Worm (Caenorhabditis elegans) whole organism, late embryonic: ENCODE measurements around the gene F19B2.7.

Source experiments
- C08G9.2 ChIP-seq: sonication (generic microtip); optimal IDR thresholded peaks from 2 replicates; lab custom pipeline; 2016; ENCODE audit warnings: mild to moderate bottlenecking, missing genetic modification characterization, moderate library complexity, missing compliant biosample characterization
- C38D4.7 ChIP-seq: fragments of 200-800 bp; sonication (Bioruptor generic); optimal IDR thresholded peaks from 2 replicates; lab custom pipeline; 2018; ENCODE audit warnings: mild to moderate bottlenecking, missing genetic modification characterization, moderate library complexity, missing compliant biosample characterization
- K02D7.2 ChIP-seq: sonication (generic microtip); optimal IDR thresholded peaks from 2 replicates; lab custom pipeline; 2017; ENCODE audit warnings: mild to moderate bottlenecking, missing genetic modification characterization, missing compliant biosample characterization
- K09A11.1 ChIP-seq: sonication (generic microtip); optimal IDR thresholded peaks from 2 replicates; lab custom pipeline; 2017; ENCODE audit warnings: antibody characterized with exemption, mild to moderate bottlenecking, missing genetic modification characterization, missing compliant biosample characterization; ENCODE audit not compliant: insufficient read depth
- ceh-14 ChIP-seq: sonication (generic microtip); optimal IDR thresholded peaks from 2 replicates; lab custom pipeline; 2016; ENCODE audit warnings: missing genotype, missing genetic modification characterization, missing compliant biosample characterization
- ceh-34 ChIP-seq: sonication (generic microtip); optimal IDR thresholded peaks from 2 replicates; lab custom pipeline; 2016; ENCODE audit warnings: mild to moderate bottlenecking, missing genetic modification characterization, missing compliant biosample characterization
- ceh-45 ChIP-seq: fragments of 200-800 bp; sonication (Bioruptor generic); IDR thresholded peaks from 2 replicates; pipeline ENCODE4 v1.3.6; 2022; ENCODE audit warnings: missing genetic modification reagents, missing genetic modification characterization, missing compliant biosample characterization
- ceh-6 ChIP-seq: fragments of 200-800 bp; sonication (Bioruptor generic); optimal IDR thresholded peaks from 2 replicates; lab custom pipeline; 2018; ENCODE audit warnings: mild to moderate bottlenecking, missing genetic modification characterization, missing compliant biosample characterization
- ceh-9 ChIP-seq: sonication (generic microtip); optimal IDR thresholded peaks from 2 replicates; lab custom pipeline; 2016; ENCODE audit warnings: mild to moderate bottlenecking, missing genetic modification characterization, inconsistent platforms, missing compliant biosample characterization
- che-1 ChIP-seq: sonication (generic microtip); optimal IDR thresholded peaks from 2 replicates; lab custom pipeline; 2016; ENCODE audit warnings: mild to moderate bottlenecking, missing genetic modification characterization, missing compliant biosample characterization
- elt-2 ChIP-seq: sonication (generic microtip); optimal IDR thresholded peaks from 2 replicates; lab custom pipeline; 2016; ENCODE audit warnings: missing genetic modification reagents, missing genetic modification characterization, missing compliant biosample characterization
- fax-1 ChIP-seq: sonication (generic microtip); optimal IDR thresholded peaks from 2 replicates; lab custom pipeline; 2016; ENCODE audit warnings: missing genotype, missing genetic modification characterization, missing compliant biosample characterization
- gmeb-2 ChIP-seq: sonication (generic microtip); optimal IDR thresholded peaks from 2 replicates; lab custom pipeline; 2016; ENCODE audit warnings: missing genetic modification characterization, inconsistent platforms, missing compliant biosample characterization
- hlh-15 ChIP-seq: sonication (generic microtip); optimal IDR thresholded peaks from 2 replicates; lab custom pipeline; 2016; ENCODE audit warnings: missing genetic modification characterization, missing compliant biosample characterization
- lim-6 ChIP-seq: sonication (generic microtip); optimal IDR thresholded peaks from 2 replicates; lab custom pipeline; 2016; ENCODE audit warnings: missing genetic modification characterization, missing compliant biosample characterization
- mec-3 ChIP-seq: sonication (generic microtip); optimal IDR thresholded peaks from 2 replicates; lab custom pipeline; 2016; ENCODE audit warnings: borderline replicate concordance, missing genetic modification characterization, missing compliant biosample characterization
- nfya-1 ChIP-seq: sonication (generic microtip); optimal IDR thresholded peaks from 2 replicates; lab custom pipeline; 2017; ENCODE audit warnings: missing genetic modification characterization, mild to moderate bottlenecking, missing compliant biosample characterization, antibody characterized with exemption, moderate library complexity
- nhr-11 ChIP-seq: fragments of 150-350 bp; optimal IDR thresholded peaks from 2 replicates; lab custom pipeline; 2014; ENCODE audit warnings: missing biosample characterization, missing genetic modification characterization
- nhr-232 ChIP-seq: sonication (generic microtip); optimal IDR thresholded peaks from 2 replicates; lab custom pipeline; 2016; ENCODE audit warnings: missing genetic modification characterization, missing compliant biosample characterization
- npax-4 ChIP-seq: sonication (generic microtip); optimal IDR thresholded peaks from 2 replicates; lab custom pipeline; 2016; ENCODE audit warnings: missing genetic modification characterization, missing compliant biosample characterization
- pag-3 ChIP-seq: sonication (generic microtip); optimal IDR thresholded peaks from 2 replicates; lab custom pipeline; 2016; ENCODE audit warnings: missing compliant biosample characterization, missing genetic modification characterization, borderline replicate concordance
- pha-2 ChIP-seq: sonication (generic microtip); optimal IDR thresholded peaks from 2 replicates; lab custom pipeline; 2017; ENCODE audit warnings: mild to moderate bottlenecking, missing genetic modification characterization, missing compliant biosample characterization
- pha-4 ChIP-seq: fragments of 150-350 bp; optimal IDR thresholded peaks from 2 replicates; lab custom pipeline; 2018; ENCODE audit warnings: missing biosample characterization, missing genetic modification reagents, missing genetic modification characterization
- pqm-1 ChIP-seq: sonication (generic microtip); optimal IDR thresholded peaks from 2 replicates; lab custom pipeline; 2016; ENCODE audit warnings: missing genetic modification characterization, missing compliant biosample characterization
- sdc-2 ChIP-seq: sonication (generic microtip); optimal IDR thresholded peaks from 2 replicates; lab custom pipeline; 2016; ENCODE audit warnings: missing genotype, missing genetic modification characterization, missing compliant biosample characterization
- sox-2 ChIP-seq: fragments of 200-800 bp; sonication (Bioruptor generic); IDR thresholded peaks from 2 replicates; pipeline ENCODE4 v1.3.6; 2022; ENCODE audit warnings: missing genetic modification reagents, missing genetic modification characterization, missing compliant biosample characterization
- sox-4 ChIP-seq: sonication (generic microtip); optimal IDR thresholded peaks from 2 replicates; lab custom pipeline; 2017; ENCODE audit warnings: mild to moderate bottlenecking, missing genetic modification characterization, inconsistent platforms, missing compliant biosample characterization
- tbx-7 ChIP-seq: sonication (generic microtip); optimal IDR thresholded peaks from 2 replicates; lab custom pipeline; 2016; ENCODE audit warnings: missing genotype, missing genetic modification characterization, missing compliant biosample characterization
- unc-3 ChIP-seq, 2 experiments: fragments of 200-800 bp in 1 of 2; sonication (Bioruptor generic) in 1 of 2; sonication (generic microtip) in 1 of 2; conservative IDR thresholded peaks in 1 of 2; optimal IDR thresholded peaks in 1 of 2; 2 replicates each; pipeline versions ENCODE4 v1.3.6 to Lab custom; 2016 to 2022; ENCODE audit warnings: missing compliant biosample characterization in 2 of 2, missing genetic modification characterization in 2 of 2, missing genetic modification reagents in 1 of 2
- unc-55 ChIP-seq: sonication (generic microtip); optimal IDR thresholded peaks from 2 replicates; lab custom pipeline; 2017; ENCODE audit warnings: missing biosample characterization, missing genetic modification reagents, missing genetic modification characterization
- unc-86 ChIP-seq: sonication (generic microtip); optimal IDR thresholded peaks from 2 replicates; lab custom pipeline; 2016; ENCODE audit warnings: missing genetic modification characterization, missing compliant biosample characterization
- zip-5 ChIP-seq: sonication (generic microtip); optimal IDR thresholded peaks from 2 replicates; lab custom pipeline; 2016; ENCODE audit warnings: missing genetic modification characterization, missing compliant biosample characterization

Gene F19B2.7

ce11 chrV:20182311-20182710, 30.8 kb downstream of the F19B2.7 start:
- TF ChIP-seq pqm-1 (tag; lab: Kevin White, UChicago) (no peak), mec-3 (tag; lab: Kevin White, UChicago) (no peak), nhr-232 (tag; lab: Kevin White, UChicago) (no peak), elt-2 (no peak), lim-6 (tag; lab: Kevin White, UChicago) (no peak), pha-2 (tag; lab: Kevin White, UChicago) (no peak), sox-2 (GFP tag; lab: Robert Waterston, UW) (no peak), ceh-6 (GFP tag; lab: Kevin White, UChicago) (no peak), nhr-11 (tag; lab: Kevin White, UChicago) (no peak), zip-5 (no peak), unc-86 (no peak), npax-4 (no peak), sox-4 (tag; lab: Kevin White, UChicago) (no peak), tbx-7 (no peak), pag-3 (no peak), unc-3 (GFP tag; conservative IDR thresholded peaks at IDR 0.05; lab: Robert Waterston, UW) (no peak), unc-3 (tag; optimal IDR thresholded peaks at IDR 0.05; lab: Kevin White, UChicago) (no peak), C08G9.2 (tag; lab: Kevin White, UChicago) (no peak)

ce11 chrV:20186579-20186978, 35.0 kb downstream of the F19B2.7 start, which contains the start of gene srz-16:
TSS of gene srz-16 (minus strand) at chrV:20186679.
- TF ChIP-seq ceh-9 (no peak), K02D7.2 (tag; lab: Kevin White, UChicago) (no peak), unc-55 (GFP tag; lab: Kevin White, UChicago) (no peak), ceh-34 (tag; lab: Kevin White, UChicago) (no peak), pha-4 (tag; lab: Kevin White, UChicago) (no peak), zip-5 (no peak), ceh-45 (no peak), hlh-15 (tag; lab: Kevin White, UChicago) (no peak), nfya-1 (tag; lab: Kevin White, UChicago) (no peak), pqm-1 (tag; lab: Kevin White, UChicago) (no peak), ceh-14 (tag; lab: Kevin White, UChicago) (no peak), ceh-6 (GFP tag; lab: Kevin White, UChicago) (no peak), che-1 (tag; lab: Kevin White, UChicago) (no peak), gmeb-2 (tag; lab: Kevin White, UChicago) (no peak)

- no peak for TF ChIP-seq K09A11.1 (tag; lab: Kevin White, UChicago)
- no peak for TF ChIP-seq pqm-1 (tag; lab: Kevin White, UChicago)
- no peak for TF ChIP-seq zip-5
Observed at ce11 chrV:20188790-20189189, 37.3 kb downstream of the F19B2.7 start, which contains the start of gene fbxa-116. TSS of gene fbxa-116 (minus strand) at chrV:20188890.

ce11 chrV:20192102-20192880, 40.8 kb downstream of the F19B2.7 start, which contains the start of the genes fbxa-115 and Y113G7B.27:
TSS of gene fbxa-115 (minus strand) at chrV:20192152.
TSS of gene Y113G7B.27 (plus strand) at chrV:20192830.
- no peak for TF ChIP-seq pag-3
- no peak for TF ChIP-seq fax-1 (tag; lab: Kevin White, UChicago)
- no peak for TF ChIP-seq C38D4.7 (GFP tag; lab: Kevin White, UChicago)
- no peak for TF ChIP-seq sdc-2 (tag; lab: Kevin White, UChicago)
